Fruit fly (Drosophila melanogaster) whole organism, embryonic: ENCODE results near the gene CG33514.

Source experiments
- ATbp ChIP-seq: fragments of 200-800 bp; sonication (Bioruptor generic); optimal IDR thresholded peaks from 2 replicates; lab custom pipeline; 2017; ENCODE audit warnings: missing biosample characterization, mild to moderate bottlenecking, missing genetic modification characterization, missing genetic modification reagents
- B-H2 ChIP-seq: fragments of 200-800 bp; sonication (Bioruptor generic); optimal IDR thresholded peaks from 2 replicates; lab custom pipeline; 2018; ENCODE audit warnings: missing biosample characterization, mild to moderate bottlenecking, missing genetic modification characterization
- CG14050 ChIP-seq: fragments of 200-800 bp; sonication (Bioruptor generic); IDR thresholded peaks from 3 replicates; pipeline ENCODE4 v1.3.6; 2022; ENCODE audit warnings: missing biosample characterization, missing genetic modification characterization
- CG15269 ChIP-seq: fragments of 200-800 bp; sonication (Bioruptor generic); optimal IDR thresholded peaks from 2 replicates; lab custom pipeline; 2018; ENCODE audit warnings: missing biosample characterization, mild to moderate bottlenecking, missing genetic modification characterization, moderate library complexity
- CG15479 ChIP-seq: fragments of 200-800 bp; sonication (Bioruptor generic); optimal IDR thresholded peaks from 3 replicates; lab custom pipeline; 2019; ENCODE audit warnings: missing biosample characterization, mild to moderate bottlenecking, missing genetic modification characterization, moderate library complexity
- CG1602 ChIP-seq: fragments of 200-800 bp; sonication (Bioruptor generic); optimal IDR thresholded peaks from 3 replicates; lab custom pipeline; 2016; ENCODE audit warnings: missing biosample characterization, missing genetic modification characterization
- CG16779 ChIP-seq: fragments of 200-800 bp; sonication (Bioruptor generic); IDR thresholded peaks from 2 replicates; pipeline ENCODE4 v1.3.6; 2022; ENCODE audit warnings: missing biosample characterization, missing genetic modification characterization
- CG16863 ChIP-seq: fragments of 200-800 bp; sonication (Bioruptor generic); optimal IDR thresholded peaks from 3 replicates; lab custom pipeline; 2016; ENCODE audit warnings: missing biosample characterization, missing genetic modification characterization
- CG17361 ChIP-seq: fragments of 200-800 bp; sonication (Bioruptor generic); IDR thresholded peaks from 3 replicates; pipeline ENCODE4 v1.3.6; 2022; ENCODE audit warnings: missing biosample characterization, missing genetic modification characterization
- CG2120 ChIP-seq: fragments of 200-800 bp; sonication (Bioruptor generic); optimal IDR thresholded peaks from 3 replicates; lab custom pipeline; 2016; ENCODE audit warnings: missing biosample characterization, missing genetic modification characterization
- CG3065 ChIP-seq: fragments of 200-800 bp; sonication (Bioruptor generic); optimal IDR thresholded peaks from 2 replicates; lab custom pipeline; 2016; ENCODE audit warnings: missing biosample characterization, missing genetic modification characterization
- CG3407 ChIP-seq: fragments of 200-800 bp; sonication (Bioruptor generic); optimal IDR thresholded peaks from 2 replicates; lab custom pipeline; 2018; ENCODE audit warnings: missing biosample characterization, mild to moderate bottlenecking, missing genetic modification characterization
- CG3847 ChIP-seq: fragments of 200-800 bp; sonication (Bioruptor generic); IDR thresholded peaks from 2 replicates; pipeline ENCODE4 v1.3.6; 2022; ENCODE audit warnings: missing biosample characterization, missing genetic modification characterization
- CG4328 ChIP-seq: fragments of 200-800 bp; sonication (Bioruptor generic); optimal IDR thresholded peaks from 3 replicates; lab custom pipeline; 2017; ENCODE audit warnings: missing biosample characterization, missing genetic modification reagents, missing genetic modification characterization
- CG4854 ChIP-seq: fragments of 200-800 bp; sonication (Bioruptor generic); optimal IDR thresholded peaks from 2 replicates; lab custom pipeline; 2016; ENCODE audit warnings: missing biosample characterization, missing genetic modification characterization, inconsistent platforms
- CG8281 ChIP-seq: fragments of 200-800 bp; sonication (Bioruptor generic); optimal IDR thresholded peaks from 2 replicates; lab custom pipeline; 2018; ENCODE audit warnings: missing biosample characterization, mild to moderate bottlenecking, missing genetic modification characterization, moderate library complexity
- CG8359 ChIP-seq: fragments of 200-800 bp; sonication (Bioruptor generic); optimal IDR thresholded peaks from 2 replicates; lab custom pipeline; 2017; ENCODE audit warnings: missing biosample characterization, mild to moderate bottlenecking, missing genetic modification characterization, borderline replicate concordance
- CG8388 ChIP-seq: fragments of 200-800 bp; sonication (Bioruptor generic); optimal IDR thresholded peaks from 2 replicates; lab custom pipeline; 2019; ENCODE audit warnings: missing biosample characterization, mild to moderate bottlenecking, missing genetic modification characterization, moderate library complexity
- CG8478 ChIP-seq: fragments of >200 bp; optimal IDR thresholded peaks from 2 replicates; lab custom pipeline; 2018
- CoRest ChIP-seq: fragments of 200-800 bp; sonication (Bioruptor generic); optimal IDR thresholded peaks from 3 replicates; lab custom pipeline; 2018; ENCODE audit warnings: missing biosample characterization, mild to moderate bottlenecking, missing genetic modification characterization, moderate library complexity
- Dek ChIP-seq: fragments of 200-800 bp; sonication (Bioruptor generic); optimal IDR thresholded peaks from 3 replicates; lab custom pipeline; 2019; ENCODE audit warnings: missing biosample characterization, mild to moderate bottlenecking, missing genetic modification characterization, moderate library complexity
- Drgx ChIP-seq: fragments of 200-800 bp; sonication (Bioruptor generic); IDR thresholded peaks from 2 replicates; pipeline ENCODE4 v1.3.6; 2022; ENCODE audit warnings: missing biosample characterization, missing genetic modification characterization
- ERR ChIP-seq: fragments of 200-800 bp; sonication (Bioruptor generic); optimal IDR thresholded peaks from 2 replicates; lab custom pipeline; 2016; ENCODE audit warnings: missing biosample characterization, missing genetic modification characterization
- Ets97D ChIP-seq: fragments of 200-800 bp; sonication (Bioruptor generic); optimal IDR thresholded peaks from 3 replicates; lab custom pipeline; 2016; ENCODE audit warnings: missing biosample characterization, missing genetic modification characterization
- Hr51 ChIP-seq, 2 experiments: fragments of 200-800 bp; sonication (Bioruptor generic); optimal IDR thresholded peaks; 2 replicates in 1 of 2; 3 replicates in 1 of 2; lab custom pipeline; 2016 to 2018; ENCODE audit warnings: missing biosample characterization in 2 of 2, missing genetic modification characterization in 2 of 2, mild to moderate bottlenecking in 1 of 2, moderate library complexity in 1 of 2
- Med ChIP-seq: fragments of 200-800 bp; sonication (Bioruptor generic); peaks from one replicate; lab custom pipeline; 2016; ENCODE audit warnings: missing biosample characterization, missing genetic modification characterization, mild to moderate bottlenecking, inconsistent platforms, moderate library complexity
- Sin3A ChIP-seq: fragments of >200 bp; optimal IDR thresholded peaks from 2 replicates; lab custom pipeline; 2018
- Six4 ChIP-seq: fragments of 200-800 bp; sonication (Bioruptor generic); optimal IDR thresholded peaks from 2 replicates; lab custom pipeline; 2016; ENCODE audit warnings: missing biosample characterization, missing genetic modification characterization
- Sry-β ChIP-seq: fragments of 200-800 bp; sonication (Bioruptor generic); optimal IDR thresholded peaks from 2 replicates; lab custom pipeline; 2018; ENCODE audit warnings: missing biosample characterization, mild to moderate bottlenecking, missing genetic modification characterization, moderate library complexity
- Ssrp ChIP-seq: fragments of 200-800 bp; sonication (Bioruptor generic); optimal IDR thresholded peaks from 2 replicates; lab custom pipeline; 2018; ENCODE audit warnings: missing biosample characterization, mild to moderate bottlenecking, missing genetic modification characterization, moderate library complexity
- cato ChIP-seq: fragments of 200-800 bp; sonication (Bioruptor generic); optimal IDR thresholded peaks from 2 replicates; lab custom pipeline; 2016; ENCODE audit warnings: missing biosample characterization, missing genetic modification characterization, borderline replicate concordance
- crc ChIP-seq: fragments of 200-800 bp; sonication (Bioruptor generic); optimal IDR thresholded peaks from 2 replicates; lab custom pipeline; 2016; ENCODE audit warnings: missing biosample characterization, missing genetic modification characterization
- dati ChIP-seq: fragments of 200-800 bp; sonication (Bioruptor generic); IDR thresholded peaks from 2 replicates; pipeline ENCODE4 v1.3.6; 2022; ENCODE audit warnings: missing biosample characterization, missing genetic modification characterization
- dimm ChIP-seq: fragments of 200-800 bp; sonication (Bioruptor generic); IDR thresholded peaks from 2 replicates; pipeline ENCODE4 v1.3.6; 2022; ENCODE audit warnings: missing biosample characterization, missing genetic modification characterization
- esg ChIP-seq: fragments of 200-800 bp; sonication (Bioruptor generic); conservative IDR thresholded peaks from 2 replicates; pipeline ENCODE4 v1.3.6; 2022; ENCODE audit warnings: missing biosample characterization, missing genetic modification characterization
- fd3F ChIP-seq: fragments of 200-800 bp; sonication (Bioruptor generic); optimal IDR thresholded peaks from 2 replicates; lab custom pipeline; 2018; ENCODE audit warnings: missing biosample characterization, mild to moderate bottlenecking, missing genetic modification characterization, moderate library complexity
- lbe ChIP-seq: fragments of 200-800 bp; sonication (Bioruptor generic); optimal IDR thresholded peaks from 2 replicates; lab custom pipeline; 2016; ENCODE audit warnings: missing biosample characterization, mild to moderate bottlenecking, missing genetic modification characterization
- nau ChIP-seq: fragments of 200-800 bp; sonication (Bioruptor generic); optimal IDR thresholded peaks from 3 replicates; lab custom pipeline; 2017; ENCODE audit warnings: missing biosample characterization, mild to moderate bottlenecking, missing genetic modification characterization, missing genetic modification reagents
- phol ChIP-seq: fragments of 200-800 bp; sonication (Bioruptor generic); optimal IDR thresholded peaks from 3 replicates; lab custom pipeline; 2018; ENCODE audit warnings: missing biosample characterization, mild to moderate bottlenecking, missing genetic modification characterization, moderate library complexity
- psq ChIP-seq: fragments of 200-800 bp; sonication (Bioruptor generic); optimal IDR thresholded peaks from 2 replicates; lab custom pipeline; 2017; ENCODE audit warnings: missing biosample characterization, missing genetic modification characterization
- pzg ChIP-seq: fragments of 200-800 bp; sonication (Bioruptor generic); optimal IDR thresholded peaks from 3 replicates; lab custom pipeline; 2018; ENCODE audit warnings: missing biosample characterization, mild to moderate bottlenecking, missing genetic modification characterization, moderate library complexity
- schlank ChIP-seq: fragments of 200-800 bp; sonication (Bioruptor generic); optimal IDR thresholded peaks from 2 replicates; lab custom pipeline; 2018; ENCODE audit warnings: missing biosample characterization, mild to moderate bottlenecking, missing genetic modification characterization
- slbo ChIP-seq: fragments of 200-800 bp; sonication (Bioruptor generic); IDR thresholded peaks from 2 replicates; pipeline ENCODE4 v1.3.6; 2022; ENCODE audit warnings: missing biosample characterization, missing genetic modification characterization
- sna ChIP-seq: fragments of 200-800 bp; sonication (Bioruptor generic); IDR thresholded peaks from 2 replicates; pipeline ENCODE4 v1.3.6; 2022; ENCODE audit warnings: missing biosample characterization, missing genetic modification characterization; ENCODE audit not compliant: partially characterized antibody
- so ChIP-seq: fragments of 200-800 bp; sonication (Bioruptor generic); IDR thresholded peaks from 3 replicates; pipeline ENCODE4 v1.3.6; 2022; ENCODE audit warnings: missing biosample characterization, missing genetic modification characterization
- tio ChIP-seq: fragments of 200-800 bp; sonication (Bioruptor generic); optimal IDR thresholded peaks from 2 replicates; lab custom pipeline; 2017; ENCODE audit warnings: missing biosample characterization, missing genetic modification characterization, inconsistent platforms
- tll ChIP-seq, 2 experiments: fragments of 200-800 bp in 1 of 2; fragments of >200 bp in 1 of 2; sonication (Bioruptor generic) in 1 of 2; optimal IDR thresholded peaks; 2 replicates each; lab custom pipeline; 2017 to 2019; ENCODE audit warnings: missing biosample characterization in 2 of 2, missing genetic modification characterization in 2 of 2, mild to moderate bottlenecking in 1 of 2, moderate library complexity in 1 of 2
- toy ChIP-seq: fragments of 200-800 bp; sonication (Bioruptor generic); IDR thresholded peaks from 2 replicates; pipeline ENCODE4 v1.3.6; 2022; ENCODE audit warnings: missing biosample characterization, missing genetic modification characterization
- tx ChIP-seq: fragments of 200-800 bp; sonication (Bioruptor generic); optimal IDR thresholded peaks from 2 replicates; lab custom pipeline; 2016; ENCODE audit warnings: missing biosample characterization, missing genetic modification characterization
- wor ChIP-seq: fragments of 200-800 bp; sonication (Bioruptor generic); IDR thresholded peaks from 2 replicates; pipeline ENCODE4 v1.3.6; 2022; ENCODE audit warnings: missing biosample characterization, missing genetic modification characterization

CG33514 gene

DNA sequence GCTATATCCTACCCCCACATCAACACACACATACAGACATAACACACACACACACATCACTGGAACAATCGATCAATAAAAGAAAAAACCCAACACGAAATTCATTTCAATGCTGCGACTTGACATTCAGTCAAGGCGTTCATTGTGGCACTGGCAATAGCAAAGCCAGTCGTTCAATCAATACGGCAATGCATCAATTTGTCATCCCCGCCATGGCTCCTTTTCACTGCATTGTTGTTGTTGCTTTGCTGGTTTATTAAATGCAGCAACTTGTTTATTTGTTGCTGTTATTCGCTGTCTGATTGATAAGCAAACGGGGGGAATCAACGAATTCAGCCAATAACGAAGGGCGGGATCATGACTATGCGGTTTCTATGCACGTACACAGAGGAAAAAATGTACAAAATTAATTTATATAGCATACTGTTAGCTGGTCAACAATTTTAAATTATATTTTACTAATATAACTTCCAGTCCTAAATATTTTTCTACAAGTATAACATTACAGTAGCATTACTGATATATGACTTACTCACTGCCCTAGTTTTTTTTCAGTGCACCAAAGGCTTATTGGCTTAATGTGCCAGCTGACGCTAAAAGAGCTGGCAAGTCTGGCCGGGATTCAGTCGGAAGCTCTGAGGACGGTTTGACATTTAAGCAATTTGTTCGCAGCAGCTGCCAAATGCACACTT is 10.6 kb downstream of the CG33514 start (continued):
- TF ChIP-seq tio (GFP tag; lab: Kevin White, UChicago) (no peak), Sry-β (GFP tag; lab: Kevin White, UChicago) (no peak), wor (GFP tag; lab: Robert Waterston, UW) (0 out of 2 replicates have a peak, but pooled peaks have one; percentile 28), Drgx (no peak), Dek (no peak), slbo (GFP tag; lab: Robert Waterston, UW) (peak; percentile 46), CG15479 (GFP tag; lab: Kevin White, UChicago) (no peak), Ets97D (GFP tag; lab: Kevin White, UChicago) (no peak), toy (no peak), dati (GFP tag; lab: Robert Waterston, UW) (no peak), CG3065 (GFP tag; lab: Kevin White, UChicago) (no peak), ERR (GFP tag; lab: Kevin White, UChicago) (no peak), CG4328 (no peak), CG8388 (peak; percentile 0), CG3847 (no peak), CG14050 (GFP tag; lab: Robert Waterston, UW) (no peak), CG15269 (tag; lab: Kevin White, UChicago) (peak; percentile 31), Med (GFP tag; lab: Kevin White, UChicago) (peak; percentile 78), B-H2 (GFP tag; lab: Kevin White, UChicago) (no peak), CoRest (peak; percentile 20), schlank (tag; lab: Kevin White, UChicago) (no peak), CG4854 (GFP tag; lab: Kevin White, UChicago) (no peak), crc (GFP tag; lab: Kevin White, UChicago) (no peak), CG3407 (GFP tag; lab: Kevin White, UChicago) (peak; percentile 27), pzg (GFP tag; lab: Kevin White, UChicago) (no peak), Sin3A (lab: Kevin White, UChicago) (no peak), cato (GFP tag; lab: Kevin White, UChicago) (no peak), dimm (GFP tag; lab: Robert Waterston, UW) (0 out of 2 replicates have a peak, but pooled peaks have one; percentile 5), sna (GFP tag; lab: Robert Waterston, UW) (no peak), CG16863 (no peak), so (GFP tag; lab: Robert Waterston, UW) (no peak), Ssrp (tag; lab: Kevin White, UChicago) (peak; percentile 0), CG8478 (lab: Kevin White, UChicago) (no peak), fd3F (no peak), ATbp (peak; percentile 18), tll (GFP tag; optimal IDR thresholded peaks at IDR 0.05; lab: Kevin White, UChicago) (no peak), phol (tag; lab: Kevin White, UChicago) (peak; percentile 35), CG17361 (GFP tag; lab: Robert Waterston, UW) (0 out of 3 replicates have a peak, but pooled peaks have one; percentile 13), nau (no peak), Six4 (GFP tag; lab: Kevin White, UChicago) (no peak), lbe (GFP tag; lab: Kevin White, UChicago) (no peak), esg (GFP tag; lab: Robert Waterston, UW) (peak; percentile 37; the same call in 1 of the 2 replicates), CG16779 (no peak), Hr51 (GFP tag; optimal IDR thresholded peaks at IDR 0.05; lab: Kevin White, UChicago) (peak in 1 of 2 experiments; percentile 56), CG2120 (no peak), CG1602 (no peak), tx (GFP tag; lab: Kevin White, UChicago) (no peak), psq (GFP tag; lab: Kevin White, UChicago) (no peak), CG8359 (GFP tag; lab: Kevin White, UChicago) (no peak), CG8281 (tag; lab: Kevin White, UChicago) (peak; percentile 98)
